Fruit fly (Drosophila melanogaster) whole organism, embryonic: Measurements from ENCODE around the gene Oatp33Eb.

Experiments
- Awh ChIP-seq: fragments of 200-800 bp; sonication (Bioruptor generic); IDR thresholded peaks from 2 replicates; pipeline ENCODE4, ENCODE4 v1.3.6; 2022; ENCODE audit warnings: missing biosample characterization, missing genetic modification characterization
- CG12299 ChIP-seq: fragments of 200-800 bp; sonication (Bioruptor generic); optimal IDR thresholded peaks from 2 replicates; lab custom pipeline; 2018; ENCODE audit warnings: missing biosample characterization, mild to moderate bottlenecking, missing genetic modification characterization
- CG13894 ChIP-seq: fragments of 200-800 bp; sonication (Bioruptor generic); optimal IDR thresholded peaks from 3 replicates; lab custom pipeline; 2018; ENCODE audit warnings: missing biosample characterization, mild to moderate bottlenecking, missing genetic modification characterization, moderate library complexity
- CG16813 ChIP-seq: fragments of 200-800 bp; sonication (Bioruptor generic); IDR thresholded peaks from 3 replicates; pipeline ENCODE4 v1.3.6; 2022; ENCODE audit warnings: missing biosample characterization, missing genetic modification characterization; ENCODE audit not compliant: partially characterized antibody
- CG18011 ChIP-seq: fragments of 200-800 bp; sonication (Bioruptor generic); optimal IDR thresholded peaks from 2 replicates; lab custom pipeline; 2017; ENCODE audit warnings: missing biosample characterization, missing genetic modification characterization, mild to moderate bottlenecking, moderate library complexity, missing genotype
- CG18599 ChIP-seq: fragments of 200-800 bp; sonication (Bioruptor generic); optimal IDR thresholded peaks from 3 replicates; lab custom pipeline; 2017; ENCODE audit warnings: missing biosample characterization, missing genetic modification characterization, mild to moderate bottlenecking, moderate library complexity, missing genetic modification reagents
- CG18619 ChIP-seq: fragments of 200-800 bp; sonication (Bioruptor generic); optimal IDR thresholded peaks from 3 replicates; lab custom pipeline; 2017; ENCODE audit warnings: missing biosample characterization, mild to moderate bottlenecking, missing genetic modification characterization
- CG30431 ChIP-seq: fragments of 200-800 bp; sonication (Bioruptor generic); optimal IDR thresholded peaks from 2 replicates; lab custom pipeline; 2017; ENCODE audit warnings: missing biosample characterization, missing genetic modification characterization
- CG31365 ChIP-seq: fragments of 200-800 bp; sonication (Bioruptor generic); optimal IDR thresholded peaks from 2 replicates; lab custom pipeline; 2018; ENCODE audit warnings: missing biosample characterization, mild to moderate bottlenecking, missing genetic modification characterization
- CG7357 ChIP-seq: fragments of 200-800 bp; sonication (Bioruptor generic); IDR thresholded peaks from 3 replicates; pipeline ENCODE4 v1.3.6; 2022; ENCODE audit warnings: missing biosample characterization, missing genetic modification characterization
- CG8290 ChIP-seq, 3 experiments: fragments of 200-800 bp; sonication (Bioruptor generic); optimal IDR thresholded peaks; 2 replicates each; lab custom pipeline; 2016 to 2019; ENCODE audit warnings: missing biosample characterization in 3 of 3, missing genetic modification characterization in 3 of 3, mild to moderate bottlenecking in 2 of 3, moderate library complexity in 1 of 3
- CoRest ChIP-seq: fragments of 200-800 bp; sonication (Bioruptor generic); optimal IDR thresholded peaks from 3 replicates; lab custom pipeline; 2018; ENCODE audit warnings: missing biosample characterization, mild to moderate bottlenecking, missing genetic modification characterization, moderate library complexity
- Dp ChIP-seq: fragments of 200-800 bp; sonication (Bioruptor generic); optimal IDR thresholded peaks from 2 replicates; lab custom pipeline; 2018; ENCODE audit warnings: missing biosample characterization, mild to moderate bottlenecking, missing genetic modification characterization, moderate library complexity
- Ets65A ChIP-seq: fragments of 200-800 bp; sonication (Bioruptor generic); peaks from one replicate; lab custom pipeline; 2016; ENCODE audit warnings: missing biosample characterization, missing genetic modification characterization
- H15 ChIP-seq: fragments of 200-800 bp; sonication (Bioruptor generic); IDR thresholded peaks from 3 replicates; pipeline ENCODE4 v1.3.6; 2022; ENCODE audit warnings: missing biosample characterization, missing genetic modification characterization
- HLHmδ ChIP-seq: fragments of 200-800 bp; sonication (Bioruptor generic); optimal IDR thresholded peaks from 2 replicates; lab custom pipeline; 2018; ENCODE audit warnings: missing biosample characterization, mild to moderate bottlenecking, missing genetic modification characterization, moderate library complexity
- Hey ChIP-seq: fragments of 200-800 bp; sonication (Bioruptor generic); optimal IDR thresholded peaks from 3 replicates; lab custom pipeline; 2018; ENCODE audit warnings: missing biosample characterization, mild to moderate bottlenecking, missing genetic modification characterization
- MESR4 ChIP-seq: fragments of 200-800 bp; sonication (Bioruptor generic); optimal IDR thresholded peaks from 2 replicates; lab custom pipeline; 2018; ENCODE audit warnings: missing biosample characterization, mild to moderate bottlenecking, missing genetic modification characterization, moderate library complexity
- Max ChIP-seq: fragments of 200-800 bp; sonication (Bioruptor generic); optimal IDR thresholded peaks from 2 replicates; lab custom pipeline; 2016; ENCODE audit warnings: missing biosample characterization, mild to moderate bottlenecking, missing genetic modification characterization
- Med ChIP-seq: fragments of 200-800 bp; sonication (Bioruptor generic); peaks from one replicate; lab custom pipeline; 2016; ENCODE audit warnings: missing biosample characterization, missing genetic modification characterization, mild to moderate bottlenecking, inconsistent platforms, moderate library complexity
- Ravus ChIP-seq: fragments of 200-800 bp; sonication (Bioruptor generic); IDR thresholded peaks from 2 replicates; pipeline ENCODE4 v1.3.6; 2022; ENCODE audit warnings: missing biosample characterization, missing genetic modification characterization
- amos ChIP-seq: fragments of 200-800 bp; sonication (Bioruptor generic); IDR thresholded peaks from 2 replicates; pipeline ENCODE4 v1.3.6; 2022; ENCODE audit warnings: missing biosample characterization, missing genetic modification characterization; ENCODE audit not compliant: partially characterized antibody
- ash1 ChIP-seq: fragments of 200-800 bp; sonication (Bioruptor generic); optimal IDR thresholded peaks from 2 replicates; lab custom pipeline; 2018; ENCODE audit warnings: missing biosample characterization, mild to moderate bottlenecking, missing genetic modification characterization
- bab2 ChIP-seq: fragments of 200-800 bp; sonication (Bioruptor generic); optimal IDR thresholded peaks from 2 replicates; lab custom pipeline; 2016; ENCODE audit warnings: missing biosample characterization, missing genetic modification characterization
- cato ChIP-seq: fragments of 200-800 bp; sonication (Bioruptor generic); optimal IDR thresholded peaks from 2 replicates; lab custom pipeline; 2016; ENCODE audit warnings: missing biosample characterization, missing genetic modification characterization, borderline replicate concordance
- caup ChIP-seq: fragments of 200-800 bp; sonication (Bioruptor generic); optimal IDR thresholded peaks from 3 replicates; lab custom pipeline; 2017; ENCODE audit warnings: missing biosample characterization, mild to moderate bottlenecking, missing genetic modification characterization, moderate library complexity; ENCODE audit not compliant: severe bottlenecking
- en ChIP-seq: fragments of 200-800 bp; sonication (Bioruptor generic); optimal IDR thresholded peaks from 2 replicates; lab custom pipeline; 2016; ENCODE audit warnings: missing biosample characterization, missing genetic modification characterization
- fd102C ChIP-seq: fragments of 200-800 bp; sonication (Bioruptor generic); optimal IDR thresholded peaks from 2 replicates; lab custom pipeline; 2018; ENCODE audit warnings: missing biosample characterization, mild to moderate bottlenecking, missing genetic modification characterization, moderate library complexity
- fu2 ChIP-seq: fragments of 200-800 bp; sonication (Bioruptor generic); optimal IDR thresholded peaks from 2 replicates; lab custom pipeline; 2016; ENCODE audit warnings: missing biosample characterization, missing genetic modification characterization
- gem ChIP-seq: fragments of 200-800 bp; sonication (Bioruptor generic); optimal IDR thresholded peaks from 2 replicates; lab custom pipeline; 2019; ENCODE audit warnings: missing biosample characterization, mild to moderate bottlenecking, missing genetic modification characterization, moderate library complexity
- hth ChIP-seq: fragments of >200 bp; optimal IDR thresholded peaks from 2 replicates; lab custom pipeline; 2017; ENCODE audit warnings: inconsistent platforms
- kah ChIP-seq: fragments of 200-800 bp; sonication (Bioruptor generic); optimal IDR thresholded peaks from 2 replicates; lab custom pipeline; 2018; ENCODE audit warnings: missing biosample characterization, mild to moderate bottlenecking, missing genetic modification characterization
- mld ChIP-seq: fragments of 200-800 bp; sonication (Bioruptor generic); IDR thresholded peaks from 3 replicates; pipeline ENCODE4 v1.3.6; 2022; ENCODE audit warnings: missing biosample characterization, missing genetic modification characterization; ENCODE audit not compliant: partially characterized antibody
- nau ChIP-seq: fragments of 200-800 bp; sonication (Bioruptor generic); optimal IDR thresholded peaks from 3 replicates; lab custom pipeline; 2017; ENCODE audit warnings: missing biosample characterization, mild to moderate bottlenecking, missing genetic modification characterization, missing genetic modification reagents
- oc ChIP-seq: fragments of 200-800 bp; sonication (Bioruptor generic); optimal IDR thresholded peaks from 2 replicates; lab custom pipeline; 2018; ENCODE audit warnings: missing biosample characterization, mild to moderate bottlenecking, missing genetic modification characterization, moderate library complexity
- pan ChIP-seq, 4 experiments: fragments of >200 bp in 3 of 4; fragments of 200-800 bp in 1 of 4; sonication (Bioruptor generic) in 1 of 4; optimal IDR thresholded peaks in 3 of 4; IDR thresholded peaks in 1 of 4; 2 replicates each; pipeline versions ENCODE4 v1.3.6 to Lab custom; 2017 to 2022; ENCODE audit warnings: missing biosample characterization in 2 of 4, missing genetic modification characterization in 2 of 4, mixed read lengths in 1 of 4
- pho ChIP-seq: fragments of 200-800 bp; sonication (Bioruptor generic); optimal IDR thresholded peaks from 2 replicates; lab custom pipeline; 2016; ENCODE audit warnings: missing biosample characterization, missing genetic modification characterization
- pzg ChIP-seq: fragments of 200-800 bp; sonication (Bioruptor generic); optimal IDR thresholded peaks from 3 replicates; lab custom pipeline; 2018; ENCODE audit warnings: missing biosample characterization, mild to moderate bottlenecking, missing genetic modification characterization, moderate library complexity
- run ChIP-seq: fragments of 200-800 bp; sonication (Bioruptor generic); optimal IDR thresholded peaks from 3 replicates; lab custom pipeline; 2018; ENCODE audit warnings: missing biosample characterization, mild to moderate bottlenecking, missing genetic modification characterization
- salm ChIP-seq: fragments of 200-800 bp; sonication (Bioruptor generic); optimal IDR thresholded peaks from 2 replicates; lab custom pipeline; 2018; ENCODE audit warnings: missing biosample characterization, mild to moderate bottlenecking, missing genetic modification characterization
- ssp ChIP-seq: fragments of 200-800 bp; sonication (Bioruptor generic); IDR thresholded peaks from 2 replicates; pipeline ENCODE4 v1.3.6; 2022; ENCODE audit warnings: missing biosample characterization, missing genetic modification characterization
- tll ChIP-seq, 2 experiments: fragments of 200-800 bp in 1 of 2; fragments of >200 bp in 1 of 2; sonication (Bioruptor generic) in 1 of 2; optimal IDR thresholded peaks; 2 replicates each; lab custom pipeline; 2017 to 2019; ENCODE audit warnings: missing biosample characterization in 2 of 2, missing genetic modification characterization in 2 of 2, mild to moderate bottlenecking in 1 of 2, moderate library complexity in 1 of 2
- unc-4 ChIP-seq: fragments of 200-800 bp; sonication (Bioruptor generic); IDR thresholded peaks from 2 replicates; pipeline ENCODE4 v1.3.6; 2022; ENCODE audit warnings: missing biosample characterization, missing genetic modification characterization; ENCODE audit not compliant: partially characterized antibody
- unpg ChIP-seq: fragments of 200-800 bp; sonication (Bioruptor generic); optimal IDR thresholded peaks from 3 replicates; lab custom pipeline; 2018; ENCODE audit warnings: missing biosample characterization, mild to moderate bottlenecking, missing genetic modification characterization, moderate library complexity
- zf30C ChIP-seq: fragments of 200-800 bp; sonication (Bioruptor generic); optimal IDR thresholded peaks from 3 replicates; lab custom pipeline; 2018; ENCODE audit warnings: missing biosample characterization, mild to moderate bottlenecking, missing genetic modification characterization

The Oatp33Eb gene

dm6 chr2L:12497283-12498265, 49.3 kb downstream of the Oatp33Eb start, which contains the start of gene t-cup (continued):
- peak; percentile 78 for TF ChIP-seq CG18619
- TF ChIP-seq CG7357 (GFP tag; lab: Robert Waterston, UW): no peak
- TF ChIP-seq CG12299: peak; percentile 68
- peak; percentile 83 for TF ChIP-seq Hey (tag; lab: Kevin White, UChicago)
- no peak for TF ChIP-seq pan (optimal IDR thresholded peaks at IDR 0.05; lab: Kevin White, UChicago)
- TF ChIP-seq pan (GFP tag; optimal IDR thresholded peaks at IDR 0.05 in 1 of 2, IDR thresholded peaks at IDR 0.05 in 1 of 2): peak in 1 of 2 experiments; percentile 73
- no peak for TF ChIP-seq pzg (GFP tag; lab: Kevin White, UChicago)
- peak; percentile 56 for TF ChIP-seq kah
- peak; percentile 59 for TF ChIP-seq CoRest (tag; lab: Kevin White, UChicago)
- no peak for TF ChIP-seq run (tag; lab: Kevin White, UChicago)
- TF ChIP-seq Max: peak; percentile 45
- peak; percentile 67 for TF ChIP-seq HLHmδ (GFP tag; lab: Kevin White, UChicago)
- no peak for TF ChIP-seq hth
- peak; percentile 44 for TF ChIP-seq fu2
- TF ChIP-seq CG30431 (GFP tag; lab: Kevin White, UChicago): peak; percentile 14
- no peak for TF ChIP-seq Dp (GFP tag; lab: Kevin White, UChicago)
- peak; percentile 76 for TF ChIP-seq bab2 (GFP tag; lab: Kevin White, UChicago)
- peak; percentile 72 for TF ChIP-seq pho
- peak; percentile 89 for TF ChIP-seq Ets65A (GFP tag; lab: Kevin White, UChicago)
- peak; percentile 70 for TF ChIP-seq gem (tag; lab: Kevin White, UChicago)
- TF ChIP-seq mld: no peak
- TF ChIP-seq ash1 (GFP tag; lab: Kevin White, UChicago): peak; percentile 81
- TF ChIP-seq unc-4 (GFP tag; lab: Robert Waterston, UW): no peak
- peak; percentile 22 for TF ChIP-seq fd102C (GFP tag; lab: Kevin White, UChicago)
- no peak; the same call in 1 of the 2 replicates for TF ChIP-seq amos
- peak; percentile 92 for TF ChIP-seq salm (tag; lab: Kevin White, UChicago)
- TF ChIP-seq CG13894 (tag; lab: Kevin White, UChicago): peak; percentile 64
- peak; percentile 78 for TF ChIP-seq CG31365 (tag; lab: Kevin White, UChicago)
- TF ChIP-seq CG18599: peak; percentile 93
- TF ChIP-seq ssp (GFP tag; lab: Robert Waterston, UW): no peak
- no peak for TF ChIP-seq zf30C (GFP tag; lab: Kevin White, UChicago)
- peak; percentile 45 for TF ChIP-seq CG8290 (GFP tag; optimal IDR thresholded peaks at IDR 0.05; lab: Kevin White, UChicago)
- peak; percentile 64 to 81 for TF ChIP-seq CG8290 (tag; optimal IDR thresholded peaks at IDR 0.05; lab: Kevin White, UChicago)
- TF ChIP-seq cato (GFP tag; lab: Kevin White, UChicago): no peak
- peak; percentile 10 for TF ChIP-seq MESR4 (GFP tag; lab: Kevin White, UChicago)
- peak; percentile 58 for TF ChIP-seq CG18011
- TF ChIP-seq unpg (GFP tag; lab: Kevin White, UChicago): peak; percentile 65
- 0 out of 3 replicates have a peak, but pooled peaks have one; percentile 20 for TF ChIP-seq H15 (GFP tag; lab: Robert Waterston, UW)
- no peak for TF ChIP-seq Ravus (GFP tag; lab: Robert Waterston, UW)
- peak; percentile 86 for TF ChIP-seq Awh
- TF ChIP-seq nau (GFP tag; lab: Kevin White, UChicago): peak; percentile 92
- peak; percentile 66 for TF ChIP-seq oc
- TF ChIP-seq caup (GFP tag; lab: Kevin White, UChicago): peak; percentile 93
- no peak for TF ChIP-seq CG16813 (GFP tag; lab: Robert Waterston, UW)
- peak; percentile 0 for TF ChIP-seq en (GFP tag; lab: Kevin White, UChicago)
- no peak for TF ChIP-seq tll (GFP tag; optimal IDR thresholded peaks at IDR 0.05; lab: Kevin White, UChicago)
- TF ChIP-seq Med (GFP tag; lab: Kevin White, UChicago): peak; percentile 97
